Worm (Caenorhabditis elegans): Measurements from ENCODE around the gene zig-5.

DNA sequence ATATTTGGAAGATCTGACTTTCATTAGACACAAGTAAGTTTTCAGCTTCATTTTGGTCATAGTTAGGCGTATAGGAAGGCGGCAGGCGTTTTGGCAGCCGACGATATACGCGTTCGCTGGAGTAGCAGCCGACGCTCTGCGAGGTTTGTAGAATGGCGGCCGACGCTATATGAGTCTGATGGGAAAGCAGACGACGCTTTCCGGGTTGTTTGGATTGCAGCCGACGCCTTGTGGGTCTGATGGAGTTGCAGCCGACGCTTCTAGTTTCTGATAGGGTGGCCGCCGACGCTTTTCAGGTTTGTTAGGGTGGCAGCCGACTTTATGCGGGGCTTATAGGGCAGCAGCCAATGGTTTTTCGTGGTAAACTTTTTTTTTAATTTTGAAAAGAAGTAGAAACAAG is 49.5 kb upstream of the zig-5 start:
- TF ChIP-seq ama-1 (optimal IDR thresholded peaks at IDR 0.05), result no peak
- TF ChIP-seq hmbx-1 (tag; optimal IDR thresholded peaks at IDR 0.05), result no peak
- TF ChIP-seq aly-1 (tag; optimal IDR thresholded peaks at IDR 0.05), result no peak
- no peak for TF ChIP-seq ets-7 (tag; optimal IDR thresholded peaks at IDR 0.05)
- TF ChIP-seq ceh-13 (GFP tag; optimal IDR thresholded peaks at IDR 0.05), result no peak
- no peak for TF ChIP-seq flt-1 (GFP tag; IDR thresholded peaks at IDR 0.05)
- no peak for TF ChIP-seq tra-4 (tag; optimal IDR thresholded peaks at IDR 0.05)
- TF ChIP-seq F13C5.2 (tag; optimal IDR thresholded peaks at IDR 0.05), result no peak
- no peak for TF ChIP-seq tbx-37 (GFP tag; conservative IDR thresholded peaks at IDR 0.05)
- TF ChIP-seq sea-1 (GFP tag; conservative IDR thresholded peaks at IDR 0.05), result no peak
- TF ChIP-seq hnd-1 (tag; optimal IDR thresholded peaks at IDR 0.05), result no peak
- TF ChIP-seq B0310.2 (tag; optimal IDR thresholded peaks at IDR 0.05), result no peak
- no peak for TF ChIP-seq hmg-4 (GFP tag; optimal IDR thresholded peaks at IDR 0.05)

All from whole organism, early embryonic.